Fruit fly (Drosophila melanogaster): ENCODE measurements around the gene Klc.

Klc gene

DNA sequence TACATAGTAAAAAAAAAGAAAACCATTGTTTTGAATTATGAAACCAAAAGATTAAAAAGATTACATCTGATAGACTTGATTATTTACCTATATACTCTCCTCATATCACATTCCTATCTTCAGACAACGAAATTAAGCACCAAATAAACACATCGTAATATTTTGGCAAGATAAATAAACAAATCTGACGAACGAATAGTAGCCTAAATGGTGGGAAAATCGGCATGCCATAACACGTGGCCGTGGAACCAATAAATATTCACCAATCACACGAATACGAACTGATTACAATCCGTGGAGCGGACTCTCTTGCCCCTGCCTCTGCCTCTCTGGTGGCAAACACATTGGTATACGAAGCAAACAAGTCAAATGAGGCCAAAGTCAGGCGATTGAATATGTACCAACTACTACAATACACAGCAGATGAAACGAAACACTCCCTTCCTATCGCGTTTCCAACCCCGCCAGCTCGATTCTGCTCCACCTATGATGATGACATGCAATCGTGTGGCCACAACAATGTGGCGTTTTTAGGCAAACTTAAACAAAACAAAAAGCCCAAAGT is 46.3 kb upstream of the Klc start (continued):
- TF ChIP-seq CG1024 (GFP tag; IDR thresholded peaks at IDR 0.05), result 0 out of 2 replicates have a peak, but pooled peaks have one; percentile 20
- no peak for TF ChIP-seq zfh1 (GFP tag; IDR thresholded peaks at IDR 0.05)
- peak; percentile 42; the same call in 1 of the 3 replicates for TF ChIP-seq so (GFP tag; IDR thresholded peaks at IDR 0.05)
- TF ChIP-seq p53 (GFP tag; optimal IDR thresholded peaks at IDR 0.05), result no peak
- peak; percentile 14 for TF ChIP-seq ATbp (GFP tag; optimal IDR thresholded peaks at IDR 0.05)
- peak; percentile 36; the same call in 1 of the 2 replicates for TF ChIP-seq NFAT (GFP tag; IDR thresholded peaks at IDR 0.05)
- TF ChIP-seq sug (tag; optimal IDR thresholded peaks at IDR 0.05), result peak; percentile 50
- TF ChIP-seq C15 (GFP tag; IDR thresholded peaks at IDR 0.05), result no peak
- peak; percentile 74 for TF ChIP-seq sens (GFP tag)
- peak; percentile 22; the same call in 1 of the 2 replicates for TF ChIP-seq E2f1 (GFP tag; IDR thresholded peaks at IDR 0.05)
- no peak for TF ChIP-seq CG8290 (GFP tag; optimal IDR thresholded peaks at IDR 0.05)
- TF ChIP-seq CG8290 (tag; optimal IDR thresholded peaks at IDR 0.05), result peak in 1 of 2 experiments; percentile 46
- TF ChIP-seq CG2120 (GFP tag; optimal IDR thresholded peaks at IDR 0.05), result no peak
- TF ChIP-seq Gsc (GFP tag; IDR thresholded peaks at IDR 0.05), result no peak
- TF ChIP-seq chinmo (GFP tag; IDR thresholded peaks at IDR 0.05; ENCODE audit: partially characterized antibody), result peak; percentile 67; the same call in 1 of the 4 replicates
- TF ChIP-seq CG10543 (GFP tag; optimal IDR thresholded peaks at IDR 0.05), result peak; percentile 60
- TF ChIP-seq CrebB (tag; optimal IDR thresholded peaks at IDR 0.05), result peak; percentile 13
- peak; percentile 47 for TF ChIP-seq CG34376 (GFP tag; optimal IDR thresholded peaks at IDR 0.05)
- peak; percentile 70; the same call in 2 of the 3 replicates for TF ChIP-seq CG6175 (GFP tag; IDR thresholded peaks at IDR 0.05)
- TF ChIP-seq schlank (tag; optimal IDR thresholded peaks at IDR 0.05), result peak; percentile 9
- peak; percentile 78 for TF ChIP-seq Med (GFP tag)
- peak; percentile 83 for TF ChIP-seq crol (GFP tag; IDR thresholded peaks at IDR 0.05)
- peak; percentile 34; the same call in 1 of the 2 replicates for TF ChIP-seq rib (GFP tag; IDR thresholded peaks at IDR 0.05)
- no peak for TF ChIP-seq CG7839 (tag; optimal IDR thresholded peaks at IDR 0.05)
- TF ChIP-seq Hand (GFP tag; optimal IDR thresholded peaks at IDR 0.05), result peak; percentile 13
- peak; percentile 6; the same call in 1 of the 2 replicates for TF ChIP-seq gsb (GFP tag; IDR thresholded peaks at IDR 0.05)

DNA sequence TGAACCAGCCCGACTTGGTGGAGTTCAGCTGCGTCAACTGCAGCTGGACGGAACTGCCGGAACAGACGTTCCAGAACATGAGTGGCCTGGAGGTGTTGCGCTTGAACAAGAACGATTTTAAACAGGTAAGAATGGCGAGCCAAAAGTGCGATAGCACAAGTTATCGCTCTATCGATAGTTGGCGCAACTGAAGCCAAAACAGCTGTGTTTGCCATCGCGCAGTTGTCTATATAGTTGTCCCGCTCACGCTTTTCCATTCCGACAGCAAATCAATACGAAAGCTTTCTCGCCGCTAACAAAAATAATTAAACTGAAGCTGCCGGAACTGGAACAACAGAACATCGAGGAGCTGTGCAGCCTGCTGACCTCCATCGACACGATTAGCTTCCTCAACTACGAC is 44.7 kb upstream of the Klc start:
- TF ChIP-seq CG2199 (GFP tag; IDR thresholded peaks at IDR 0.05) (peak; percentile 62; the same call in 1 of the 3 replicates), Deaf1 (tag; optimal IDR thresholded peaks at IDR 0.05) (peak; percentile 24), Doc3 (GFP tag; IDR thresholded peaks at IDR 0.05; ENCODE audit: partially characterized antibody) (peak; percentile 81), Sin3A (optimal IDR thresholded peaks at IDR 0.05) (no peak), chinmo (GFP tag; IDR thresholded peaks at IDR 0.05; ENCODE audit: partially characterized antibody) (peak; percentile 95), ab (GFP tag; optimal IDR thresholded peaks at IDR 0.05) (no peak), Atf-2 (GFP tag; optimal IDR thresholded peaks at IDR 0.05) (no peak), ERR (GFP tag; optimal IDR thresholded peaks at IDR 0.05) (no peak), PHDP (tag; optimal IDR thresholded peaks at IDR 0.05) (peak; percentile 16), klu (GFP tag; IDR thresholded peaks at IDR 0.05) (no peak), pan (optimal IDR thresholded peaks at IDR 0.05) (no peak), pan (GFP tag; optimal IDR thresholded peaks at IDR 0.05 in 1 of 2, IDR thresholded peaks at IDR 0.05 in 1 of 2) (no peak), Hand (GFP tag; optimal IDR thresholded peaks at IDR 0.05) (no peak), CG2129 (GFP tag; IDR thresholded peaks at IDR 0.05; ENCODE audit: partially characterized antibody) (peak; percentile 57; the same call in 1 of the 2 replicates), knrl (GFP tag; IDR thresholded peaks at IDR 0.05; ENCODE audit: partially characterized antibody) (peak; percentile 77), pfk (GFP tag; optimal IDR thresholded peaks at IDR 0.05) (peak; percentile 5), HmgZ (tag; optimal IDR thresholded peaks at IDR 0.05) (peak; percentile 72), hb (GFP tag; IDR thresholded peaks at IDR 0.05; ENCODE audit: partially characterized antibody) (peak; percentile 74; the same call in 2 of the 3 replicates), MTF-1 (GFP tag; optimal IDR thresholded peaks at IDR 0.05; ENCODE audit: borderline replicate concordance) (no peak), Dref (GFP tag; IDR thresholded peaks at IDR 0.05) (peak; percentile 92), CG10321 (GFP tag; IDR thresholded peaks at IDR 0.05) (peak; percentile 97), CG8290 (GFP tag; optimal IDR thresholded peaks at IDR 0.05) (no peak), CG8290 (tag; optimal IDR thresholded peaks at IDR 0.05) (peak in 1 of 2 experiments; percentile 64), Hmr (GFP tag; optimal IDR thresholded peaks at IDR 0.05) (peak; percentile 41), BEAF-32 (GFP tag; optimal IDR thresholded peaks at IDR 0.05) (peak; percentile 82), Nf-YA (GFP tag; IDR thresholded peaks at IDR 0.05) (no peak), CG6813 (GFP tag; optimal IDR thresholded peaks at IDR 0.05) (no peak), Bgb (GFP tag; IDR thresholded peaks at IDR 0.05; ENCODE audit: partially characterized antibody) (peak; percentile 92)
